Worm (Caenorhabditis elegans) whole organism, L4 larva: ENCODE measurements around the gene W10C4.1.

Source experiments
- T26A8.4 ChIP-seq: fragments of 200-800 bp; sonication (Bioruptor generic); IDR thresholded peaks from 2 replicates; pipeline ENCODE4 v1.3.6; 2022; ENCODE audit warnings: missing genetic modification characterization, missing compliant biosample characterization
- fkh-10 ChIP-seq: fragments of 150-350 bp; optimal IDR thresholded peaks from 2 replicates; lab custom pipeline; 2014; ENCODE audit warnings: missing biosample characterization, missing genetic modification reagents, missing genetic modification characterization
- nhr-10 ChIP-seq: fragments of 150-350 bp; optimal IDR thresholded peaks from 2 replicates; lab custom pipeline; 2014; ENCODE audit warnings: missing biosample characterization, missing genetic modification characterization

DNA sequence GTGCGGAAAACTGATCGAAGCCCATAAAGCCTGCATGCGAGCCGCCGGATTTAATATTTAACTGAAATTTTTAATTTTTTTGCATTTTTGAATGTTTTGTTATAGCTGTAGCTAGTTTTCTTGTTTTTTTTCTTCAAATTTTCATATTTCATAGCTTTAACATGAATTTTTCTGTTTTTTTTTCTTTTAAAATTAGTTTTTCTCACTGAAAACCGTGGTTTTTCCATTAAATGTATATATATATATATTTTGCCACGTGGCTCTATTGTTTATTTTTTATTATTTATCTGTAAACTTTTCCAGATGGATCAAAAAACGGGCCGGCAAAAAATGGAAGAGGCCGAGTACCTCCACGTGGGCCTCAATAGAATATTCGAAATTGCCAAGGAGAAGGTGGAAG lies 15.1 kb downstream of the W10C4.1 start, which contains the start of gene sec-20:
- TF ChIP-seq fkh-10 (GFP tag; lab: Kevin White, UChicago) (no peak), nhr-10 (no peak), T26A8.4 (GFP tag; lab: Robert Waterston, UW) (no peak)
